Worm (Caenorhabditis elegans): ENCODE results near the gene rpt-2.
A peak's percentile ranks its signal among the peaks of the same experiment; 100 is the strongest.

ce11 chrV:5991490-5992069 lies 25.9 kb downstream of the rpt-2 start:
- TF ChIP-seq ama-1 (optimal IDR thresholded peaks at IDR 0.05) = no peak
- TF ChIP-seq elt-2 (tag; optimal IDR thresholded peaks at IDR 0.05) = peak; percentile 47
- TF ChIP-seq ceh-48 (tag; optimal IDR thresholded peaks at IDR 0.05) = peak; percentile 73
- no peak for TF ChIP-seq pqm-1 (tag; optimal IDR thresholded peaks at IDR 0.05)
- TF ChIP-seq pag-3 (tag; optimal IDR thresholded peaks at IDR 0.05; ENCODE audit: borderline replicate concordance) = no peak
- TF ChIP-seq syd-9 (tag; optimal IDR thresholded peaks at IDR 0.05) = peak; percentile 41
- TF ChIP-seq madf-2 (tag; optimal IDR thresholded peaks at IDR 0.05) = no peak
- TF ChIP-seq sox-2 (GFP tag; IDR thresholded peaks at IDR 0.05) = no peak
- TF ChIP-seq dve-1 (tag; optimal IDR thresholded peaks at IDR 0.05) = no peak
- no peak for TF ChIP-seq lin-11 (tag; optimal IDR thresholded peaks at IDR 0.05)
